Worm (Caenorhabditis elegans): ENCODE results near the gene srh-130.

Gene srh-130

DNA sequence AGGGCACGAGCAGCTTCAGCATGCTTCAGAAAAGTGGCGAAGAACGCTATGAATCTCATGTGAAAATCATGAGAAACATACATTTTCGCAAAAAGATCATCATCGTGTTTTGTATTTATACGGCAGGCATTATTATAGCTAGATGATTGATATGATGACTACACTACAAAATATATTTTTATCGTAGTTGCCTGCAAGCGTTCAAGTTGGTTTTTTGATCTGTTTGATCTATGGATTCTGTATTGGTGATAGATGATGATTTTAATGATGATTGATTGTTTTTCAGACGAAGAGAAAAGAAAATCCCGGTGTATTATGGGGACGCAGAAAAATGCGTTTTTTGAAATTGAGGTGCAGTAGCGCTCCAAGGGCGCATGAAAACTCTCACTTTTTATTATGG lies 40.3 kb upstream of the srh-130 start, which contains the start of gene ugt-63:
Gene ugt-63, minus strand, starts transcription at position 89 of the 400 bp plus-strand sequence.
- no peak for TF ChIP-seq sdz-38 (tag; optimal IDR thresholded peaks at IDR 0.05)
- TF ChIP-seq ceh-58 (GFP tag; IDR thresholded peaks at IDR 0.05) = 0 out of 2 replicates have a peak, but pooled peaks have one; percentile 18

DNA sequence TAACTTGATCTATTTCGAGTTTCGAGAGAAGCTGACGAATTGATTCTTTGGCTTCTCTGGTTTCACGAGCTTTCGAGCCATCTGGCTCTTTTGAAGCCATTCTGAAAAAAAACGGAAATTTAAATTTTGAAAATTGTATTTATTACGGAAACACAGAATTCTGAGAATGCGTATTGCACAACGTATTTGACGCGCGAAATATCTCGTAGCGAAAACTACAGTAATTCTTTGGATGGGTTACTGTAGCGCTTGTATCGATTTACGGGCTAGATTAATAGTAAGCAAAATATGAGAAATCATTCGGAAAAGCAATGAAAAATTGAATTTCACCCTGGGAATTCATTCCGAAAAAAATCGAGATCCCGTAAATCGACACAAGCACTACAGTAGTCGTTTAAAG lies 37.3 kb upstream of the srh-130 start, which contains the start of gene C04F5.8:
Gene C04F5.8, minus strand, starts transcription at position 101 of the 400 bp plus-strand sequence.
- TF ChIP-seq let-607 (tag; optimal IDR thresholded peaks at IDR 0.05) (no peak), lsl-1 (GFP tag; optimal IDR thresholded peaks at IDR 0.05) (peak; percentile 38)

DNA sequence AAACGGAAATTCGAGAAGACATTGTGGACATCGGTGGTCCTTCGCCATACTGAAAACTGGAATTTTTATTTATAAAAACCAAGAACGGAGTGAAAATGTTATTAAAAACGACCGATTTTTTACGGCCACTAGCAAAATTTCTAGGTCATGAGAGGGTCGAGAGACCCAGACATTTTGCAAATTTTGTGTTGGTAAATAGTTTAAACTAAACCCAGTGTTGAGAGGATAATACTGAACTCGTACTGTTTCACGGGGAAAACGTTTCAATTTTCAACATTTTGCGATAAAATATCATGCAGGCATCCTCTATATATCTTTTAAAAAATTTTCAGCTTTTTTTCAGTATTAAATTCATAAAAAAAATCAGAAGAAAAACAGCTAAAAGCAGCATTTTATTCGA lies 31.9 kb upstream of the srh-130 start, which contains the start of gene C04F5.9:
Gene C04F5.9, minus strand, starts transcription at position 101 of the 400 bp plus-strand sequence.
- TF ChIP-seq snpc-3.4 (tag; optimal IDR thresholded peaks at IDR 0.05) = no peak
- TF ChIP-seq Y53G8AR.9 (GFP tag; conservative IDR thresholded peaks at IDR 0.05) = no peak
- no peak for TF ChIP-seq nhr-90 (tag; optimal IDR thresholded peaks at IDR 0.05)
- TF ChIP-seq cebp-2 (GFP tag; IDR thresholded peaks at IDR 0.05) = no peak
- no peak for TF ChIP-seq tlf-1 (GFP tag; optimal IDR thresholded peaks at IDR 0.05)
- no peak for TF ChIP-seq egl-44 (GFP tag; IDR thresholded peaks at IDR 0.05)
- TF ChIP-seq T07F8.4 (tag; optimal IDR thresholded peaks at IDR 0.05) = no peak
- no peak for TF ChIP-seq zim-3 (tag; optimal IDR thresholded peaks at IDR 0.05)
- no peak for TF ChIP-seq zfh-2 (GFP tag; conservative IDR thresholded peaks at IDR 0.05)
- no peak for TF ChIP-seq T26A5.8 (tag; optimal IDR thresholded peaks at IDR 0.05)
- no peak for TF ChIP-seq pha-4 (tag; optimal IDR thresholded peaks at IDR 0.05)
- TF ChIP-seq rcor-1 (GFP tag; IDR thresholded peaks at IDR 0.05) = no peak
- TF ChIP-seq Y67H2A.10 (GFP tag; conservative IDR thresholded peaks at IDR 0.05) = no peak
- no peak for TF ChIP-seq repo-1 (tag; optimal IDR thresholded peaks at IDR 0.05)
- TF ChIP-seq unc-130 (GFP tag; optimal IDR thresholded peaks at IDR 0.05) = no peak
- TF ChIP-seq sptf-2 (GFP tag; optimal IDR thresholded peaks at IDR 0.05) = no peak
- no peak for TF ChIP-seq F37B4.10 (GFP tag; IDR thresholded peaks at IDR 0.05)
- TF ChIP-seq sea-2 (GFP tag; IDR thresholded peaks at IDR 0.05) = no peak
- no peak for TF ChIP-seq tbp1 (GFP tag; optimal IDR thresholded peaks at IDR 0.05)
- TF ChIP-seq F33H1.4 (GFP tag; IDR thresholded peaks at IDR 0.05) = no peak

DNA sequence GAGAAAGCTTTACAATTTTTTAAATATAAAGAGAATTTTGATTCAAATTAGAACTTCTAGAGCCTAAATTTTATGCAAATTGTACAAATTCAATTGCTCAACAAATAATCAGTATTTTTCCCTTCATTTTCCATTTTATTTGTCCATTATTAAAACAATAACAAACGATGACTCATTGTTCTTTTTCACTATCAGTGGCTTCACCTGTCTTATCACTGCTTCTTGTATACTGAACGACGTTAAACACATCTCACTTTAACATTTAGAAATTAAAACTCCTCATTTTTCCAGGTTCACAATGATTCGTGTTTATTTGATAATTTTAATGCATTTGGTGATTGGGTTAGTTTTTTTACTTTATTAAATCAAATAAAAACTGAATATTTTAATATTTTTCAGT lies 31.3 kb upstream of the srh-130 start, which contains the start of gene sid-1:
Gene sid-1, plus strand, starts transcription at position 292 of the 400 bp plus-strand sequence.
- no peak for TF ChIP-seq ceh-79 (tag; optimal IDR thresholded peaks at IDR 0.05)
- no peak for TF ChIP-seq xnd-1 (tag; optimal IDR thresholded peaks at IDR 0.05)
- TF ChIP-seq nhr-80 (tag; optimal IDR thresholded peaks at IDR 0.05) = peak; percentile 24

DNA sequence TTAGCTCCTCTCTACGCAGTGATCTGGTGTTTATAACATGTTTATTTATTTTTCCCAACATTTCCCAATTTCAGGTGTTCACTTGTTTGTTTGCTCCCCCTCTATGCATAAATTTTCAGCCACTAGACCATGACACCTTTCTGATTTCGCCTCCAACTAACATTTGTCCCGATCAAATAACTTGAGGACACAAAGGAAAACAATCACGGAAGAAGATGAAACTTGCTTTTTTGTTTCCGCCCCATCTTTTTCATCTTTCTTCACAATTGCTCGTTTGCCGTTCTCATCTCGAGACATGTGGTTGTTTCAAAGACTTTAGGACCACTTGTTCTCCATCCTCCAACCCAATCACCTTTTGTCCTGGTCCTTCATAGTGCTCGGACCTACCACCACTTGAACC lies 24.2 kb upstream of the srh-130 start, which contains the start of gene F14F9.5:
Gene F14F9.5, plus strand, starts transcription at position 301 of the 400 bp plus-strand sequence.
- TF ChIP-seq Y53G8AR.9 (GFP tag; conservative IDR thresholded peaks at IDR 0.05) (no peak), F57A8.1 (GFP tag; optimal IDR thresholded peaks at IDR 0.05) (no peak), unc-130 (GFP tag; optimal IDR thresholded peaks at IDR 0.05) (no peak), rpc-1 (optimal IDR thresholded peaks at IDR 0.05) (no peak), rpc-1 (tag; optimal IDR thresholded peaks at IDR 0.05) (no peak), madf-3 (GFP tag; IDR thresholded peaks at IDR 0.05) (no peak), Y79H2A.3 (GFP tag; conservative IDR thresholded peaks at IDR 0.05) (no peak), attf-6 (GFP tag; IDR thresholded peaks at IDR 0.05) (no peak)

Measured in whole organism, young adult.